Worm (Caenorhabditis elegans): ENCODE measurements around the gene bud-13.

DNA sequence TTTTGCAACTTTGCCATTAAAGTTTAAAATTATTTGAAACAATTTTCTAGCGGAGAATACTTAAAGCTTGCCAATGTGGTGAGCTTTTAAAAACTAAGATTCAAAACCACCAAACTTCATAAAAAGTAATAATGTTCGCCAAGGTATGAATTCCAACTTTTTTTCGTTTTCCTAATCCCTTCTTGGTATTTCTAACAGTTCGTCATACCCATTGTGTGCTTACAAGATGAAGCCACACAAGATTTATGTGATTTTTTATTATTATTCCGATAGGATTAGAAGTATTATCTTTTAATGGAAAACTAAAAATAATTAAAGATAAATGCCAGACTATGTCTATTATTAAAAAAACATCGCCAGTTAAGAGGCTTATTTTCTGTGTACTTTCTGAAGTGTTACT is 20.5 kb upstream of the bud-13 start:
- TF ChIP-seq lin-39 (tag; optimal IDR thresholded peaks at IDR 0.05) (no peak), unc-62 (GFP tag; optimal IDR thresholded peaks at IDR 0.05) (no peak), fos-1 (tag; optimal IDR thresholded peaks at IDR 0.05) (no peak)

Measured in whole organism, L2 larva.